Fruit fly (Drosophila melanogaster): ENCODE measurements around the gene ect.

- TF ChIP-seq pan (optimal IDR thresholded peaks at IDR 0.05) (no peak), psq (optimal IDR thresholded peaks at IDR 0.05) (no peak)
These were observed 14.7 kb downstream of the ect start for dm6 chr3L:10186893-10187292.

Measured in whole organism.